Fruit fly (Drosophila melanogaster) whole organism, adult: ENCODE results near the gene CG1812.

ENCODE experiments used
- CG12768 ChIP-seq: fragments of 200-800 bp; sonication (Bioruptor generic); optimal IDR thresholded peaks from 2 replicates; lab custom pipeline; 2017; ENCODE audit warnings: missing biosample characterization, missing genetic modification characterization, mild to moderate bottlenecking, moderate library complexity, missing genetic modification reagents
- CG1620 ChIP-seq: fragments of 200-800 bp; sonication (Bioruptor generic); optimal IDR thresholded peaks from 2 replicates; lab custom pipeline; 2016; ENCODE audit warnings: missing biosample characterization, missing genetic modification characterization
- CG5204 ChIP-seq: fragments of 200-800 bp; sonication (Bioruptor generic); optimal IDR thresholded peaks from 2 replicates; lab custom pipeline; 2016; ENCODE audit warnings: missing biosample characterization, missing genetic modification characterization
- Crg-1 ChIP-seq: fragments of 200-800 bp; sonication (Bioruptor generic); optimal IDR thresholded peaks from 2 replicates; lab custom pipeline; 2016; ENCODE audit warnings: missing biosample characterization, missing genetic modification characterization
- Hr96 ChIP-seq: fragments of 200-800 bp; sonication (Bioruptor generic); optimal IDR thresholded peaks from 2 replicates; lab custom pipeline; 2016; ENCODE audit warnings: missing biosample characterization, missing genetic modification characterization
- cnc ChIP-seq, 2 experiments: fragments of >200 bp; optimal IDR thresholded peaks; 2 replicates each; lab custom pipeline; 2017
- tj ChIP-seq: fragments of 200-800 bp; sonication (Bioruptor generic); optimal IDR thresholded peaks from 3 replicates; lab custom pipeline; 2017; ENCODE audit warnings: missing biosample characterization, mild to moderate bottlenecking, missing genetic modification characterization, moderate library complexity

DNA sequence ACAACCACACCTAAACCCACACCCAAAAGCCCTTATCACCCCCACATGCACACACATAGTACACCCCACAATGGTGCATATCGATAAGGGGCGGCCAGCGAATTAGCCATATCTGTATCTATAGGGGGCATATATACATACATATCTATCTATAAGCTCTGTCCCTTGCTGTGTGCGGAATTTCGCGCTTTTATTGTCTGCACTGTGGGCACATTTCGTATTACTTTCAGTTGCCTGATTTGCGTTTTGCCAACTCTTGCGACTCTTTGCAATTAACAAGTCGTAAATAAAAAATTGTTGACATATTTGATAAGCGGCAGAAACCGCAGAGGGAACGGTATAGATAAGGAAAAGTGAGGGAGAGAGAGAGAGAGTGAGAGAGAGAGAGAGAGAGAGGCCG is 29.9 kb upstream of the CG1812 start:
- TF ChIP-seq CG5204 (GFP tag; lab: Kevin White, UChicago) (no peak), Crg-1 (GFP tag; lab: Kevin White, UChicago) (no peak), CG1620 (GFP tag; lab: Kevin White, UChicago) (no peak), tj (peak; percentile 54), CG12768 (GFP tag; lab: Kevin White, UChicago) (no peak), cnc (optimal IDR thresholded peaks at IDR 0.05; lab: Kevin White, UChicago) (no peak), Hr96 (GFP tag; lab: Kevin White, UChicago) (no peak)
